Fruit fly (Drosophila melanogaster) whole organism: ENCODE measurements around the gene Or83c.

ENCODE experiments used
- CG8478 ChIP-seq: fragments of >200 bp; optimal IDR thresholded peaks from 2 replicates; lab custom pipeline; 2018; ENCODE audit warnings: inconsistent platforms
- Dll ChIP-seq: fragments of >200 bp; optimal IDR thresholded peaks from 2 replicates; lab custom pipeline; 2017
- EcR ChIP-seq, 2 experiments: fragments of >200 bp; optimal IDR thresholded peaks; 2 replicates each; lab custom pipeline; 2017; ENCODE audit warnings: missing biosample characterization in 2 of 2, missing genetic modification characterization in 2 of 2, missing genetic modification reagents in 2 of 2
- pan ChIP-seq: fragments of >200 bp; optimal IDR thresholded peaks from 2 replicates; lab custom pipeline; 2017
- psq ChIP-seq: fragments of >200 bp; optimal IDR thresholded peaks from 2 replicates; lab custom pipeline; 2017
- usp ChIP-seq: fragments of >200 bp; optimal IDR thresholded peaks from 2 replicates; lab custom pipeline; 2017; ENCODE audit warnings: missing biosample characterization, missing genetic modification characterization, mixed read lengths

Gene Or83c

DNA sequence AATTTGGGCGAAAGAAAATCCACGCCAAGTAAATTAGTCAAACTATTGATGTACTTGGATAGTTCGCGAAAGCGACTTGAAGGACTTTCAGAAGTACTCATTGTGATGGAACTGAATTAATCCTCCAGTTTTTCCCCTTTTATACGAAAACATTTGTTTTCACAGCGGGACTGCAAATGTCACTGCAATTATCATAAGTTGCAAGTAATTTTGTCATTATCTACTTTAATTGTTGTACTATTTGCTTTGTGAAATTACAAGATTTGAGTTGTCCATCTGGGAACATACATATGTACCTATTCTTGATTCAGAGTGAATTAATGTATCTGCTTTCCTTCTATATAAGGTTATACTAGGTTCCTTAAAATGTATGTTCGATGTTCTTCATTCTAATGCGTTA lies at the start of gene Or83c:
Gene Or83c, minus strand, starts transcription at position 101 of the 400 bp plus-strand sequence.
- TF ChIP-seq CG8478 (no peak), EcR (GFP tag; optimal IDR thresholded peaks at IDR 0.05; lab: Kevin White, UChicago) (no peak), psq (lab: Kevin White, UChicago) (no peak), pan (lab: Kevin White, UChicago) (no peak), usp (GFP tag; lab: Kevin White, UChicago) (no peak), Dll (lab: Kevin White, UChicago) (no peak)

DNA sequence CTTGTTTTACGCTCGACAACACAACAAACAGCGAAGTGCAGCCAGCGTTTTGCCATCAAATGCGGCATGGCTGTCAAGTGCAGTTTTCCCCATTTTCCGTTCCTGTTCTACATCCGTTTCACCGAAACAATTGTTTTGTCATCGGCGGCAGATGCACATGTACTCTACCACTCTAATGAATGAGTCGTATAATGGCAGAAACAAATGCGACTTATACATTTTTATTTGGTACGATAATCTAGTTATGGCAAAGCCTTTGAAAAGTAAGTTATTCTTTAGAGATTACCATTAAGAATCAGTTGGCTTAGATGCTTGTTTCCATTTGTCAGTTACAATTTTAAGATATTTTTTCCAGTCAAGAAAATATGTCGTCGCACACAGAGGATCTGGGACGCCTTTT lies 44.2 kb upstream of the Or83c start, which contains the start of gene Vha14-2:
Gene Vha14-2, plus strand, starts transcription at position 301 of the 400 bp plus-strand sequence.
- TF ChIP-seq EcR (GFP tag; optimal IDR thresholded peaks at IDR 0.05; lab: Kevin White, UChicago): no peak
- TF ChIP-seq usp (GFP tag; lab: Kevin White, UChicago): no peak
- no peak for TF ChIP-seq psq (lab: Kevin White, UChicago)
- no peak for TF ChIP-seq pan (lab: Kevin White, UChicago)
- no peak for TF ChIP-seq CG8478
- TF ChIP-seq Dll (lab: Kevin White, UChicago): no peak

DNA sequence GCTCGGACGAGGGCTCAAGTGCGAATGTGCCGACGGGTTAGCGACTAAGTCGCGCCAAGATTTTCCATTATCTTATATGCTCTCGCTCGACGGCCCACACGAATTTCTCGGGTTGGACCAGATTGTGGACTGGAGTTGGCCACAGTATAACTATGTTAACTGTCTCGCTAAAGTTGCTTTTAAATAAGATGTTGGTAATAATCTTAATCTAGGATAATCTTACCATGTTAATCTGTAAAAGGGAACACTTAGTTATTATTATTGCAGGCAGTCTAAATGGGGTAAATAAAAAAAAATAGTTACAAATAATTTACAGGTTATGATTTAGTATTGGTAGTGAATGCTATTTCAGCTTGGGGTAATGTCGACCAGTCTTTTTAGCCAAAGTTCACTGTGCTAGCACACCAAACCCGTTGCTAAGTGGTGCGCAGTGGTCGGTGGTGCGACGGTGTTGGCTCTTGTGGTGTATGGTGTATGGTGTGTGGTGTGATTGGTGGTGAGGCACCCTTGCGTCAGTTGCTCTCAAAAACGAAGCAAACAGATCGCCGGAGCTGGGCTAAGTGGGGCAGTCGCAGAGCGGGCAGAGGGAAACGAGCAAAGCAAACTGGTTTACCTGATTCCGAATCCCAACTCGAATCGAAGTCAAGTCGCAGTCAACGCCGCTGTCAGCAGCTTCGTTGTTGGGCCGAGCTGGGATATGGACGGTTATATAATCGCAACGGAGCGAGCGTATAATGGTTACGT lies 34.3 kb upstream of the Or83c start, which contains the start of gene Obp83g:
Gene Obp83g, minus strand, starts transcription at position 51 of the 744 bp plus-strand sequence.
- TF ChIP-seq Dll (lab: Kevin White, UChicago): peak; percentile 46
- TF ChIP-seq pan (lab: Kevin White, UChicago): no peak

DNA sequence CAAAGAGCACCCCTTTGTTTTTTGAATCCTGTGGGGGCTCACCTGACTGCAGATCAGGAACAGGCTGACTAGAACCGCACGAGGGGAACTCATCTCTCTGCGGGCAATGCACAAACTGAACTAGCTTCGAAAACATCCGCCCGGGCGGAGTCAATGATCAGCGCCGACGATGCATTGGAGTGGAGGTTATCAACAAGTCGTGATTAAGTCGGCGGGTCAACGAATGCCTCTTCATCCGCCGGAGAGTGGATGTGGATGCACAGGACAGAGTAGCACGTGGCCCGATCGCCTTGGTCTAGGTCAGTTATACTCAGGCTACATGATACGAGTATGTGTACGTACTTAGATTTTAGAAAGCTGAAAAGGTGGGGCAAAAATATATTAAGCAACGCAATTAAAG lies 32.8 kb upstream of the Or83c start, which contains the start of gene Obp83ef:
Gene Obp83ef, minus strand, starts transcription at position 119 of the 400 bp plus-strand sequence.
- TF ChIP-seq EcR (GFP tag; optimal IDR thresholded peaks at IDR 0.05; lab: Kevin White, UChicago) (peak in 1 of 2 experiments; percentile 52), usp (GFP tag; lab: Kevin White, UChicago) (no peak)

DNA sequence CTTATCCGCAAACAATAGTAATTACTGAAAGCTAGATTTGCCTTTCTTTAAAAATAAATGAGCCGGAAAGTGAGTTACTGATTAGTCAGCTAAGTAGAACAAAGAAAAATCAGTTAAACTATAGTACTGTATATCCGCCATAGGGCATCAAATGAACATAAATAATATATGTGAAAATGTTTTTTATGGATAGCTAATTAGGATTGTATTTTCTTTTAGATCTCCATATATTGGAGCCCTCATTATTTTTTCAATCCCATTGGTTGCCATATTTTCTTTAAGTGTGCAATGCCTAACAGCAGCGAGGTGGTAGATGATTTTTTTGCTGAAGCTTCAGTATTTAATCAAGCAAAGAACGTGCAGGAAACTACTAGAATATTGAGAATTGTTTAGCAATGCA lies 29.7 kb upstream of the Or83c start, which contains the start of gene Obp83cd:
Gene Obp83cd, plus strand, starts transcription at position 343 of the 400 bp plus-strand sequence.
- TF ChIP-seq Dll (lab: Kevin White, UChicago) (no peak), pan (lab: Kevin White, UChicago) (no peak), CG8478 (no peak), usp (GFP tag; lab: Kevin White, UChicago) (no peak), psq (lab: Kevin White, UChicago) (no peak), EcR (GFP tag; optimal IDR thresholded peaks at IDR 0.05; lab: Kevin White, UChicago) (no peak)

DNA sequence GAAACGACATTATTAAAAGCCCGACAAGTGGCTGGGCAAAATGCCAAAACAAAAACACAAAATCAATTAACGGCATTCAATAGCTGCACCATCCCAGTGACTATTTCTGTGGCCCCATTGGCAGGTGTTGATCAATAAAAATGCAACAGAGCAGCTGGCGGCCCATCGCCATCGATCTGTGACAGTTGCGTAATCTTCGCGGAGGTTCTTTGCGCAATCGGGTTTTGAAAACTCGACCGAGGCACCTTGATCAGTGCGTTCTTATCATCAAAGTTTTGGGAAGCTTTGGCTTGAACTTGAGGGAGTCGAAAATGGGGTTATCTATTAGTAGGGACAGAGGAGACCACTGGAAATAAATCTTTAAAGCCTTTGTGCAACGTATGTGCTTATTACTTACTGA lies 29.3 kb upstream of the Or83c start:
- TF ChIP-seq usp (GFP tag; lab: Kevin White, UChicago): no peak
- TF ChIP-seq psq (lab: Kevin White, UChicago): no peak
- no peak for TF ChIP-seq pan (lab: Kevin White, UChicago)
- no peak for TF ChIP-seq EcR (GFP tag; optimal IDR thresholded peaks at IDR 0.05; lab: Kevin White, UChicago)
- TF ChIP-seq Dll (lab: Kevin White, UChicago): no peak
- no peak for TF ChIP-seq CG8478

DNA sequence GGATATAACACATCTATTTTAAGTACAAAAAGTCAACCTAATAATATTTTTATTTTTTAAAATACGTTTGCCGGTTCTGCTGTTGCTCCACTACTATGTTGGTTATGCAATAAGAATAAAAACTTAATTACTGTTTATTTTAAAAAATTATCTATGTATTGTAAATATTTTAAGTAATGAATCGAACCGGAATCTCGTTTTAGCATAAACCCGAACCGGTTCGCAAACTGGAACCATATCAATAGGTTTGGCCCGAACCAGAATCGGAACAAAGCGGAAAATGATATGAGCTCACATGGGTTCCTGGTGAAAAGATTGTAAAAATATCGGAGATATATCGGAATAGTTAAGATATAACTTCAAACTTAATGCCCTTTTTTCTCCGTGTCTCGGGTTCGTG lies 28.6 kb upstream of the Or83c start:
- TF ChIP-seq psq (lab: Kevin White, UChicago) (no peak), pan (lab: Kevin White, UChicago) (no peak), CG8478 (no peak)

DNA sequence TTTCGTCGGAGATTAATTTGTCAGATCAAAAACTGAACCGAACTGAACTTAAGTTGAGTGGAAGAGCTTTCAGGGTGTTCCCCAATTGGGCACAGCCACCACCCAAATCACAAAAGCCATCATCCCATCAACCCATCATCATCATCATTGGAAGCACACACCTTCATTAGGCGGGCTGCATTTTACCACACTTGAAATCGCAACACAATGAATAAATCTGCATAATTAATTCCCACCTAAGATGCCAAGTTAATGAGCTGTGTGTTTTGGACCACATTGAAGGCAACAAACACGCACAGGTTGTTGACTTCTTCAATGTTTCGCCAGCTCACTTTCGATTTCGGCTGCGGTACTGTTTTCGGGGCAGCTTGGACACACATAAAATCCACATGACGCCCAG lies 27.1 kb upstream of the Or83c start:
- TF ChIP-seq EcR (GFP tag; optimal IDR thresholded peaks at IDR 0.05; lab: Kevin White, UChicago) (no peak), psq (lab: Kevin White, UChicago) (no peak), CG8478 (no peak), pan (lab: Kevin White, UChicago) (no peak)

DNA sequence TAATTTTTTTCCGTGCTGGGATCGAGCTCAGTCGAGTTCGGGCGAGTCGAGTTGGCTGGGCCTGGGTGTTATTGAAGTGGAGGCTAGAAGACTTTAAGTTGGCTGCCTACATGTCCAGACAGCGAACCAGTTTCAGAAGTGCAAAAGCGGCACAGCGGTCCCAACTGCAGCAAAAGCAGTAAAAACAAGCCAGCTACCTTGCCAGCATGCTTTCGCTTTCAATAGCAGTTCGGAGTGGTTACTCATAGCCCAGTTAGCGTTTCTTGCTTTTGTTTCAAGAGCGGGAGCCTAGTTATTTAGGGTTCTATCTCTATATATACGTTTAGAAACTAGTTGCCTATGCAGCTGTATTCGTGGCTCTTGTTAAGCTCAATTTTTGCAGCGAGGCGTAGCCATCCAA lies 24.6 kb upstream of the Or83c start:
- no peak for TF ChIP-seq pan (lab: Kevin White, UChicago)
- no peak for TF ChIP-seq EcR (GFP tag; optimal IDR thresholded peaks at IDR 0.05; lab: Kevin White, UChicago)
- no peak for TF ChIP-seq usp (GFP tag; lab: Kevin White, UChicago)
- no peak for TF ChIP-seq psq (lab: Kevin White, UChicago)
- no peak for TF ChIP-seq Dll (lab: Kevin White, UChicago)
- no peak for TF ChIP-seq CG8478

DNA sequence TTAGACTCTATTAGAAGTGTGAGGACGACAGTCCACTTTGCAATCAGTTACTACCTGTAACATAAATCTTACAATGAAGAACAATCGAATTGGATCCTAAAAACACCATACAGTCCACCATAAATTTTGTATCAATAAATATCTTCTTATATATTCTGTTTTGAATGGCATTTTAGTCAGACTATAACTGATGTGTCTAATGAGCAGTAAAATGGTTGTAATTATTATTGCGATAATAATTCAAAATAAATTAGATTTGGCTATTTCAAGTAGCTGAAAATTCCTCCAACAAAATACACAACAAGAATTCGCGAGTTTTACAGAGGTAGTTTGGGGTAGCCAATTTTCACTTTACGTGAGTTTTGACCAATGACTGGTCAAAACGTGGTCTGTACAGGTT lies 24.2 kb upstream of the Or83c start:
- TF ChIP-seq EcR (GFP tag; optimal IDR thresholded peaks at IDR 0.05; lab: Kevin White, UChicago): no peak
- no peak for TF ChIP-seq CG8478
- TF ChIP-seq usp (GFP tag; lab: Kevin White, UChicago): no peak
- no peak for TF ChIP-seq Dll (lab: Kevin White, UChicago)
- TF ChIP-seq psq (lab: Kevin White, UChicago): no peak
- no peak for TF ChIP-seq pan (lab: Kevin White, UChicago)

DNA sequence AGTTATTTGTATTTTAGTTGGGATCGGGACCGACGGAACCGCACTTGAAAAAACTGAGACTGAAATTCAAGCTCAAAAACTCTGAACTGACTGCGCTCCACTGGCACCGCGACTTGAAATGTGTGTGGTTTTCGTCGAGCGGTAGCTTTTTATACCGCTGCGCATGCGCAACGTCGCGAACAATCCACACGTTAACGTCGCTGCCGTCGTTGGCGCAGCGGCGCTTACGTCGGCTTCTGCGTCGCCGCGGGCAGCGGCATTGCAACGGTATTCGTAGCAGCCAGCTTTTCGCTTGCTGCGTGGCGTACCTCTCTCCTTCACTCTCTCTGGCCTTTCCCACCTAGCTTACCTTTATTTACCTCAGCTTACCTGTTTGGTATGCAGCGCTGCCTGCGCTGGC lies 22.7 kb upstream of the Or83c start, which contains the start of gene Gasp:
Gene Gasp, minus strand, starts transcription at position 124 of the 400 bp plus-strand sequence.
- TF ChIP-seq EcR (GFP tag; optimal IDR thresholded peaks at IDR 0.05; lab: Kevin White, UChicago) (no peak), psq (lab: Kevin White, UChicago) (no peak), pan (lab: Kevin White, UChicago) (no peak), CG8478 (no peak), usp (GFP tag; lab: Kevin White, UChicago) (no peak)

DNA sequence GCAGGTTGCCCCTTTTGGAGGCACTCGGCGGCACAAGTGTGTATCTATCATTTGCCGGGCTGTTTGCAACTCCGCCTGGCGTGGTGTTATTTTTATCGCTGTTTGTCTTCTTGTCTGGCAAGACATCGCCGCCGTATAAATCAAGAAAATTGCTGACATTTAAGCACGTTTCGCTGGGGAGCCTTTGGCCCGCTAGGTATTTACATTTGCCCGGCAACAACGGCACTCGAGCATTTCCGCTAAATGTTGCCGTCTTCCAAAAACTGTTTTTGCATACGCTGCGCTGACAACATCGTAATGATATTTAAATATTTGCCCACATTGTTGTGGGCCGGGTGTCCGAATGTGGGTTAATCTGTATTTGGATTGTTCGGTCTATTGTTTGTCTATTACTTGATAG lies 20.2 kb upstream of the Or83c start:
- TF ChIP-seq pan (lab: Kevin White, UChicago) (no peak), Dll (lab: Kevin White, UChicago) (no peak), usp (GFP tag; lab: Kevin White, UChicago) (no peak), EcR (GFP tag; optimal IDR thresholded peaks at IDR 0.05; lab: Kevin White, UChicago) (no peak), psq (lab: Kevin White, UChicago) (no peak), CG8478 (no peak)
